Worm (Caenorhabditis elegans) whole organism, L2 larva: ENCODE measurements around the gene clec-256.

Experiments
- aly-2 ChIP-seq: fragments of 150-350 bp; optimal IDR thresholded peaks from 2 replicates; lab custom pipeline; 2014; ENCODE audit warnings: missing biosample characterization, missing genetic modification characterization
- ceh-82 ChIP-seq: fragments of 150-350 bp; optimal IDR thresholded peaks from 2 replicates; lab custom pipeline; 2014; ENCODE audit warnings: missing biosample characterization, missing genetic modification characterization
- fos-1 ChIP-seq: fragments of 150-350 bp; optimal IDR thresholded peaks from 2 replicates; lab custom pipeline; 2014; ENCODE audit warnings: missing biosample characterization, missing genetic modification characterization
- lsy-2 ChIP-seq, 2 experiments: fragments of 150-350 bp in 1 of 2; sonication (generic microtip) in 1 of 2; optimal IDR thresholded peaks; 2 replicates each; lab custom pipeline; 2014 to 2017; ENCODE audit warnings: missing biosample characterization in 2 of 2, missing genetic modification characterization in 2 of 2
- mab-5 ChIP-seq: fragments of 150-350 bp; optimal IDR thresholded peaks from 2 replicates; lab custom pipeline; 2014; ENCODE audit warnings: missing biosample characterization, missing genetic modification characterization
- nhr-12 ChIP-seq: fragments of 150-350 bp; optimal IDR thresholded peaks from 2 replicates; lab custom pipeline; 2014; ENCODE audit warnings: missing biosample characterization, missing genetic modification characterization
- nhr-129 ChIP-seq: fragments of 150-350 bp; optimal IDR thresholded peaks from 2 replicates; lab custom pipeline; 2014; ENCODE audit warnings: missing biosample characterization, missing genetic modification characterization
- nhr-25 ChIP-seq: fragments of 150-350 bp; sonication (generic microtip); optimal IDR thresholded peaks from 3 replicates; lab custom pipeline; 2014; ENCODE audit warnings: missing biosample characterization, missing genetic modification characterization
- nhr-77 ChIP-seq: fragments of 150-350 bp; optimal IDR thresholded peaks from 2 replicates; lab custom pipeline; 2014; ENCODE audit warnings: missing biosample characterization, missing genetic modification characterization
- sma-3 ChIP-seq: sonication (generic microtip); optimal IDR thresholded peaks from 2 replicates; lab custom pipeline; 2016; ENCODE audit warnings: missing genetic modification reagents, missing genetic modification characterization, missing compliant biosample characterization
- unc-39 ChIP-seq: fragments of 150-350 bp; optimal IDR thresholded peaks from 2 replicates; lab custom pipeline; 2014; ENCODE audit warnings: missing biosample characterization, missing genetic modification characterization
- zag-1 ChIP-seq: fragments of 150-350 bp; optimal IDR thresholded peaks from 2 replicates; lab custom pipeline; 2014; ENCODE audit warnings: missing biosample characterization, missing genetic modification characterization

Gene clec-256

DNA sequence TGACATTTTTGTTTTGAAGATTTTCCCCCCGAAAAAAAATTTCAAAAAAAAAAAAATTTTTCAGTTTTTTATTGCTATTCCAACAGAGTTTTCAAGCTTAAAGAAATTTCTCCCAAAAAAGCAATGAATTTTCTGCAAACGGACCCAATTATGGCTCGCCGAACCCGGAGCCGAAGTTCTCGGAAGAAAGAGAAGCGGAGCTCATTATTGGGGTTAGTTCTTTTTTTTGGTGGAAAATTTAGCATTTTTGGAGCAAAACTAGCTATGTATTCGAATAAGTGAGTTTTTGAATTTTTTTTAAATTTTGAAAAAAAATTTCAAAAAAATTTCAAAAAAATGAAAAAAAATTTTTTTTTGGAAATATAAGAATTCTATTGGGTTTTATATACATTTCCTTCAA, 48.2 kb downstream of the clec-256 start, which contains the start of gene ncs-5:
TSS of gene ncs-5 (plus strand) at position 124 of the 400 bp plus-strand sequence.
- TF ChIP-seq unc-39 (tag; lab: Kevin White, UChicago) (no peak), sma-3 (GFP tag; lab: Kevin White, UChicago) (no peak), lsy-2 (tag; optimal IDR thresholded peaks at IDR 0.05; lab: Kevin White, UChicago) (no peak), zag-1 (tag; lab: Kevin White, UChicago) (no peak), ceh-82 (tag; lab: Kevin White, UChicago) (no peak)

DNA sequence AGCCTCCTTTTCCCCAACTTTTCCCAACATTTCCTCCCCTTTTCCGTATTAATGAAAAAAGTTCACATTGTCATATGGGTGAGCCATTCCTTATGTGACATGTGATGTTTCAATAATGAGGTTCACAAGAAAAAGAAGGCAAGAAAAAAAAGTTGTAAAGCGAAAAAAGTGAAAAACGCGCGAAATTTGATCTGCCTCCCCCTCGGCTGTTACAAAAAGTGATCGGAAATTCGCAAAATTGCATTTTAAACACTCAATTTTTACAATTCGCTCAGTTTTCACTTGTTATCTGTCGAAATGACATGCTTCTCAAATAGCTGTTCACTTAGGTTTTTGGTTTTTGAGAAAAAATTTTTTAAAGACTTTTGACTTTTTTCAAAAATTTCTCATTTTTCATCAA, 50.1 kb downstream of the clec-256 start:
- TF ChIP-seq fos-1 (tag; lab: Kevin White, UChicago) (no peak), nhr-129 (tag; lab: Kevin White, UChicago) (no peak), nhr-77 (tag; lab: Kevin White, UChicago) (no peak), zag-1 (tag; lab: Kevin White, UChicago) (no peak), nhr-12 (no peak), aly-2 (tag; lab: Kevin White, UChicago) (no peak), nhr-25 (tag; lab: Kevin White, UChicago) (no peak), ceh-82 (tag; lab: Kevin White, UChicago) (no peak), mab-5 (tag; lab: Kevin White, UChicago) (no peak)
- TF ChIP-seq, all 48 proteins: peak for 0
